Worm (Caenorhabditis elegans): ENCODE measurements around the gene adt-3.

DNA sequence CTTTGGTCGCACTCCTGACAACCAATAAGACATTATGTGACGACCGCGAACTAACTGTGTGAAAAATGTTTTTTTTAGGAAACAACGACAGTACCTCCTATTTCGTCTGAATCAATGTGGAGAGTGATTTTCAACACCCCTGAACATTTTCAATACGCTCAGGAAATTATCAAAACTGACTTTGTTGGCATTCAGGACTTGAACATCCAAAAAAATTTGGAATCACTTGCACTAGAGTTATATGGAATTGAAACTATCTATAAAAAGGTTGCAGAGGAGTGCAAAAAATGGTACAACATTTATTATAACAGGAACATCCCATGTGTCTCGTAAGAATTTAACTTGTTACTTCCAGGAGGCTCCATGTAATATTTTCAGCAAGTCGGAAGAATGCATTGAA is 13.3 kb upstream of the adt-3 start:
- no peak for TF ChIP-seq dao-5 (tag; optimal IDR thresholded peaks at IDR 0.05)
- no peak for TF ChIP-seq W03F9.2 (tag; optimal IDR thresholded peaks at IDR 0.05)

Measured in whole organism, L4/young adult.